Worm (Caenorhabditis elegans): ENCODE results near the gene glo-4.

ce11 chrV:9273587-9273986 is 30.6 kb upstream of the glo-4 start:
- no peak for TF ChIP-seq W03F9.2 (tag; optimal IDR thresholded peaks at IDR 0.05)
- no peak for TF ChIP-seq dao-5 (tag; optimal IDR thresholded peaks at IDR 0.05)
